Worm (Caenorhabditis elegans): ENCODE data around the gene C24A3.4.

Gene C24A3.4

DNA sequence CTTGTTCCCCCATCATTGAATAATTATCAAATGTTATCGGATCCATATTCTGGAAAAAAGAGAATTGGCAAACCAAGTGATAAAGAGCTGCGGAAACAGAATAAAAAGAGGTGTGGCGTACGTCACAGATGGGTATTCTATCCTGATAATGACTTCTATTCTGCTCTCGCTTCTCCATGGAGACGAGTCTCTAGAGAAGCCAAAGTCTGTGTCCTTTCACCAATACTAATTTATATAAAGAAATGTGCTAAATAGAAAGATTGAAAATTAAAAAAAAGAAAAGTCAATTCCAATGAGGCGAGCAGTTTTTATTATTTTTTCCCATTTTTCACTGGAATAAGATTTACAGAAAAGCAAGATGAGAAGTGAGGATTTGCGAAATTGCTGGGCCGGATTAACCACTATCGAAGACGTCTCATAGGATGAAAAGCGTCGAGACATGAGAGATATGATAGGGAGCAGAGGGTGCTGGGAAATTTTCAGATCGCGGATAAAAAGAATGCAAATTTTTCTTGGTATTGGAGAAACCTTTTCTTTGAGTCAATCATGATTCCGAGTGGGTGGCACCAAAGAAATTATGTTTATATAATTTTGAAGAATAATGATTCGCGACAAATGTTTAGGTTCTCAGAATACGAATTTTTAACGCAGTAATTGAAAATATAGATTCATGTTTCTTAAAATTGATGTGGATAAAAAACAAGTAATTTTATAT, 30.9 kb upstream of the C24A3.4 start, which contains the start of gene aexr-3:
aexr-3 (minus strand) TSS at position 51 of the 715 bp plus-strand sequence.
- TF ChIP-seq nhr-48 (tag; optimal IDR thresholded peaks at IDR 0.05) (no peak), aha-1 (tag) (peak; percentile 11), arid-1 (GFP tag; conservative IDR thresholded peaks at IDR 0.05) (no peak), unc-62 (GFP tag; optimal IDR thresholded peaks at IDR 0.05 in 1 of 2) (peak in 1 of 2 experiments; percentile 47), unc-62 (tag; optimal IDR thresholded peaks at IDR 0.05) (no peak), nhr-11 (tag; optimal IDR thresholded peaks at IDR 0.05) (peak; percentile 17)

DNA sequence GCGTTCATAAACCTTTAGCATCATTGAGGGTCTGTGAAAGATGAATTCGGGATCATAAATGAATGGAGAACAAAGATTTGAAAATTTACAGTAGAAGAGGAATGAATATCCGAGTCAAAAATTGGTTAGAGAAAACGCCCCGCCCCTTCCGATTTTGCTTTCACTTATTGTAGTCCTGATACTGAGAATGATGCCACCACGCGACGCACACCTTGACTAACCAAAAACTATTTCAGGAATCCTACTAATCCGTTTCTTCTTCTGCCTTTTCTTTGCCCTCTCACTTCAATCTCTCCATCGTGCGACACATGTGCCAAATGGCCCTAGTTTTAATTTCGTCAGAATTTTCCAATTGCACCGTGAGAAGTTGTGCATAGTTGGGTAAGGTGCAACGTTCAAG, 28.7 kb upstream of the C24A3.4 start:
- TF ChIP-seq lim-7 (GFP tag; IDR thresholded peaks at IDR 0.05) (no peak), skn-1 (tag; optimal IDR thresholded peaks at IDR 0.05) (no peak), unc-62 (GFP tag; optimal IDR thresholded peaks at IDR 0.05 in 1 of 2) (peak in 1 of 2 experiments; percentile 79), unc-62 (tag; optimal IDR thresholded peaks at IDR 0.05) (no peak), tag-97 (GFP tag; IDR thresholded peaks at IDR 0.05) (no peak), egl-27 (tag; optimal IDR thresholded peaks at IDR 0.05) (no peak), ztf-7 (tag; optimal IDR thresholded peaks at IDR 0.05) (no peak), zfp-2 (tag; optimal IDR thresholded peaks at IDR 0.05) (no peak), aha-1 (tag) (peak; percentile 36), madf-5 (GFP tag; IDR thresholded peaks at IDR 0.05) (no peak)

DNA sequence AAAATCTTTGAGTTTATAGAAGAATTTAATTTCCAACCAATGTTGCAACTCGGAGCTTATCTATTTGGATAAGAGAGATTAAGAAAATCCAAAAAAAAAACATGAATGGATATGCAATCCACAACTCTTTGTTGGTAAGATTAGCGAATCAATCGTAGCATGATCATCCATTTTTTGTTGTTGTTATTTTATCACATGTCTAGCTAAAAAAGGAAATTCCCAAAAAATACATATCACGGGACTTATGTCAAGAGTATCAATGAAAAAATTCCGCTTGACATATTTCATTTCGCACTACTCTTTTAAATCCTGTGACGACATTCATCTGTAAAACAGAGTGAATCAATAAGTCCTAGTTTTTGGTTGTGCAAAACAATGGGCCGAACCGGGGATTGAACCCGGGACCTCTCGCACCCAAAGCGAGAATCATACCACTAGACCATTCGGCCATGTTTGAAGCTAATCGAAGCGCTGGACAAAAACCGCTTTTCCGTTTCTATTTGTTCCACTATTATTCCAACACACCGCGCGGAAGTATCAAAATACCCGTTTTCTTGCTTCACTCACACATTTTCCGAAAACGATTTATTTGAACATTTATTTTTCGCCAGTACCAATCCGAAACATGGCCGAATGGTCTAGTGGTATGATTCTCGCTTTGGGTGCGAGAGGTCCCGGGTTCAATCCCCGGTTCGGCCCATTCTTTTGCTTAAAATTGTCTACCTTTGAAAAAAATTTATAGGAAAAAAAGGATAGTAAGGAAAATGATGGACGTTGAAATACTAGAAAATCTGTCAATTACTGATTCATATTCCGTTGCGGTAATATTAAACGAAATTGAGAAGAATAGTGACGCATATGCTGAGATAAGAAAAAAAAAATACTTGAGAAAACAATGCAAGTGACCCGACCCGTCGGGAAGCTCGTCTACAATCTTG, 22.8 kb upstream of the C24A3.4 start:
- TF ChIP-seq ceh-82 (tag; optimal IDR thresholded peaks at IDR 0.05) (no peak), F49E8.2 (tag; optimal IDR thresholded peaks at IDR 0.05; ENCODE audit: borderline replicate concordance) (peak; percentile 8), lin-38 (GFP tag; IDR thresholded peaks at IDR 0.05) (peak; percentile 53), set-16 (GFP tag; IDR thresholded peaks at IDR 0.05) (no peak), duxl-1 (tag; optimal IDR thresholded peaks at IDR 0.05; ENCODE audit: poor library complexity) (no peak), pha-4 (GFP tag; IDR thresholded peaks at IDR 0.05) (peak; percentile 51; the same call in 1 of the 2 replicates), pha-4 (tag; optimal IDR thresholded peaks at IDR 0.05) (no peak), daf-19 (GFP tag; conservative IDR thresholded peaks at IDR 0.05) (no peak; the same call in 1 of the 2 replicates), unc-130 (GFP tag; optimal IDR thresholded peaks at IDR 0.05) (no peak), nhr-25 (tag; optimal IDR thresholded peaks at IDR 0.05; ENCODE audit: borderline replicate concordance, insufficient read depth) (peak; percentile 12), lin-39 (tag; optimal IDR thresholded peaks at IDR 0.05) (no peak), ceh-62 (tag; optimal IDR thresholded peaks at IDR 0.05) (no peak), egl-27 (tag; optimal IDR thresholded peaks at IDR 0.05) (no peak), saeg-2 (GFP tag; IDR thresholded peaks at IDR 0.05) (peak; percentile 31; the same call in 1 of the 2 replicates), attf-4 (tag; optimal IDR thresholded peaks at IDR 0.05) (no peak), spr-3 (GFP tag; optimal IDR thresholded peaks at IDR 0.05) (no peak), arid-1 (GFP tag; conservative IDR thresholded peaks at IDR 0.05) (0 out of 2 replicates have a peak, but pooled peaks have one; percentile 18), lim-7 (GFP tag; IDR thresholded peaks at IDR 0.05) (no peak; the same call in none of the 2 replicates), egl-43 (GFP tag; IDR thresholded peaks at IDR 0.05) (no peak; the same call in 1 of the 2 replicates), zip-2 (tag; optimal IDR thresholded peaks at IDR 0.05) (peak; percentile 65), Y5F2A.4 (GFP tag; optimal IDR thresholded peaks at IDR 0.05) (peak; percentile 34), vab-7 (GFP tag; IDR thresholded peaks at IDR 0.05) (no peak; the same call in 1 of the 2 replicates), zag-1 (tag; optimal IDR thresholded peaks at IDR 0.05) (no peak), skn-1 (tag; optimal IDR thresholded peaks at IDR 0.05) (no peak), gei-8 (GFP tag; optimal IDR thresholded peaks at IDR 0.05) (no peak), dpl-1 (GFP tag; optimal IDR thresholded peaks at IDR 0.05) (peak; percentile 16), zfp-3 (GFP tag; conservative IDR thresholded peaks at IDR 0.05) (peak; percentile 66; the same call in 1 of the 2 replicates), madf-9 (GFP tag; conservative IDR thresholded peaks at IDR 0.05) (peak; percentile 51; the same call in 1 of the 2 replicates), lir-3 (tag; optimal IDR thresholded peaks at IDR 0.05) (peak; percentile 63), spr-1 (tag; optimal IDR thresholded peaks at IDR 0.05) (peak; percentile 43), snpc-4 (tag; optimal IDR thresholded peaks at IDR 0.05) (no peak), hmg-1.1 (GFP tag; IDR thresholded peaks at IDR 0.05) (peak; percentile 66), mxl-2 (GFP tag; conservative IDR thresholded peaks at IDR 0.05) (no peak), ctbp-1 (GFP tag; IDR thresholded peaks at IDR 0.05) (peak; percentile 42)
